Fruit fly (Drosophila melanogaster): Measurements from ENCODE around the gene CG42659.

DNA sequence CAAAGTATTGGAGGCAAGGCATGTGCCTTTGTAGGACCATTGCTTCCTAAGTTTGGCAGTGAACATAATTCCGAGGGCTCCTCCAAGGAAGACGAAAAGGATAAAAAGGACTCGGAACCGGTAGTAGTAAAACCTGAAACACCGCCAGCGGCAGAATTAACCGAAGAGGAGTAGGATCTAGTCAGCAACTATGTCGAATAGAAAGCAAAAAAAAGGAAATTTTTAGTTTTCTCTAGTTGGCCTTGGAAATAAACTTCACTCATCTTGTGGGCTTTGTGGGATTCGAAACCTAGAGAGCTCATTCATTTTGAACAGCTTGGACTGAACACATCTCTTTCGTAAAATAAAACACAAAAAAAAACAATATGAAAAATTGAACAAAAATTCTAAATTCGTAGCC, 1.5 kb downstream of the CG42659 start, which contains the start of gene CG31740:
- TF ChIP-seq CG8478 (optimal IDR thresholded peaks at IDR 0.05) = no peak
- no peak for TF ChIP-seq CTCF (optimal IDR thresholded peaks at IDR 0.05)

All from S2 (cell line).